Fruit fly (Drosophila melanogaster): Measurements from ENCODE around the gene Pfdn2.

- TF ChIP-seq ss (GFP tag; optimal IDR thresholded peaks at IDR 0.05) (no peak), Blimp-1 (GFP tag; optimal IDR thresholded peaks at IDR 0.05) (no peak), topi (GFP tag; optimal IDR thresholded peaks at IDR 0.05) (no peak), salr (GFP tag; optimal IDR thresholded peaks at IDR 0.05) (no peak), Ets21C (GFP tag; optimal IDR thresholded peaks at IDR 0.05) (no peak), Hr39 (GFP tag; optimal IDR thresholded peaks at IDR 0.05) (no peak), CG3919 (GFP tag; optimal IDR thresholded peaks at IDR 0.05) (no peak)
Observed at dm6 chr3L:11053843-11054242, 20.3 kb downstream of the Pfdn2 start, which contains the start of gene CG7888.
